Fruit fly (Drosophila melanogaster): ENCODE measurements around the gene tko.

tko gene

dm6 chrX:2461421-2462393 is 17.9 kb upstream of the tko start (continued):
- TF ChIP-seq CG5953 (GFP tag; IDR thresholded peaks at IDR 0.05) (no peak), CG30403 (GFP tag; optimal IDR thresholded peaks at IDR 0.05) (no peak), insv (GFP tag; optimal IDR thresholded peaks at IDR 0.05) (no peak), zen (tag; optimal IDR thresholded peaks at IDR 0.05) (no peak), nau (GFP tag; optimal IDR thresholded peaks at IDR 0.05) (no peak), CG17612 (GFP tag; IDR thresholded peaks at IDR 0.05) (no peak), YL-1 (GFP tag; optimal IDR thresholded peaks at IDR 0.05) (no peak), Oli (tag; optimal IDR thresholded peaks at IDR 0.05) (no peak), chm (GFP tag; IDR thresholded peaks at IDR 0.05) (no peak), CG1647 (GFP tag; optimal IDR thresholded peaks at IDR 0.05) (no peak), Rx (GFP tag; IDR thresholded peaks at IDR 0.05) (no peak), zfh2 (GFP tag; optimal IDR thresholded peaks at IDR 0.05) (no peak), Deaf1 (tag; optimal IDR thresholded peaks at IDR 0.05) (no peak), ato (GFP tag; IDR thresholded peaks at IDR 0.05; ENCODE audit: partially characterized antibody) (no peak), CG11398 (GFP tag; optimal IDR thresholded peaks at IDR 0.05) (no peak), row (GFP tag; IDR thresholded peaks at IDR 0.05) (0 out of 3 replicates have a peak, but pooled peaks have one; percentile 11), HLHmδ (GFP tag; optimal IDR thresholded peaks at IDR 0.05) (peak; percentile 16), Med (GFP tag) (peak; percentile 26), Side (GFP tag; optimal IDR thresholded peaks at IDR 0.05) (no peak), CG7372 (GFP tag; IDR thresholded peaks at IDR 0.05) (no peak), CG31441 (GFP tag; IDR thresholded peaks at IDR 0.05) (no peak), Bdp1 (GFP tag; optimal IDR thresholded peaks at IDR 0.05) (no peak), CG4617 (GFP tag; optimal IDR thresholded peaks at IDR 0.05; ENCODE audit: borderline replicate concordance) (no peak), fd3F (GFP tag; optimal IDR thresholded peaks at IDR 0.05) (no peak), ac (GFP tag; optimal IDR thresholded peaks at IDR 0.05) (peak; percentile 54), zfh1 (GFP tag; IDR thresholded peaks at IDR 0.05) (peak; percentile 26; the same call in 1 of the 3 replicates), CG12391 (tag; optimal IDR thresholded peaks at IDR 0.05) (no peak), Pdp1 (GFP tag; optimal IDR thresholded peaks at IDR 0.05) (peak in 1 of 2 experiments; percentile 65), ken (GFP tag; IDR thresholded peaks at IDR 0.05) (no peak), Fer2 (tag; optimal IDR thresholded peaks at IDR 0.05) (no peak), dmrt11E (tag; optimal IDR thresholded peaks at IDR 0.05) (peak; percentile 40), CG34422 (GFP tag; IDR thresholded peaks at IDR 0.05) (no peak), D (optimal IDR thresholded peaks at IDR 0.05) (no peak), D (GFP tag; optimal IDR thresholded peaks at IDR 0.05) (peak; percentile 5), Mes4 (GFP tag; optimal IDR thresholded peaks at IDR 0.05) (no peak), CG31365 (tag; optimal IDR thresholded peaks at IDR 0.05) (no peak), wdn (GFP tag; IDR thresholded peaks at IDR 0.05) (no peak), ewg (GFP tag; optimal IDR thresholded peaks at IDR 0.05) (no peak), caup (GFP tag; optimal IDR thresholded peaks at IDR 0.05; ENCODE audit: severe bottlenecking) (no peak), PHDP (tag; optimal IDR thresholded peaks at IDR 0.05) (no peak), Gug (GFP tag; IDR thresholded peaks at IDR 0.05) (no peak), D19A (tag; optimal IDR thresholded peaks at IDR 0.05) (no peak), lola (GFP tag; optimal IDR thresholded peaks at IDR 0.05) (no peak), sim (GFP tag; IDR thresholded peaks at IDR 0.05) (no peak), bigmax (GFP tag; optimal IDR thresholded peaks at IDR 0.05) (no peak), CG7556 (GFP tag; optimal IDR thresholded peaks at IDR 0.05) (no peak), CG12942 (GFP tag; optimal IDR thresholded peaks at IDR 0.05) (no peak), br (optimal IDR thresholded peaks at IDR 0.05) (no peak), Ets97D (GFP tag; optimal IDR thresholded peaks at IDR 0.05) (no peak)
